Fruit fly (Drosophila melanogaster): ENCODE data around the gene Alg10.
A peak's percentile ranks its signal among the peaks of the same experiment; 100 is the strongest.

Alg10 gene

dm6 chr3L:11123598-11124284, 41.0 kb upstream of the Alg10 start (continued):
- TF ChIP-seq CG2120 (GFP tag; optimal IDR thresholded peaks at IDR 0.05) (no peak), CG12744 (GFP tag; optimal IDR thresholded peaks at IDR 0.05) (no peak), CG6854 (GFP tag; optimal IDR thresholded peaks at IDR 0.05) (no peak), sqz (GFP tag; optimal IDR thresholded peaks at IDR 0.05) (no peak), pum (GFP tag; optimal IDR thresholded peaks at IDR 0.05) (no peak), unc-4 (GFP tag; IDR thresholded peaks at IDR 0.05; ENCODE audit: partially characterized antibody) (no peak), Oli (tag; optimal IDR thresholded peaks at IDR 0.05) (no peak), CG17385 (GFP tag; optimal IDR thresholded peaks at IDR 0.05) (no peak), yki (optimal IDR thresholded peaks at IDR 0.05) (peak; percentile 72), CG1529 (GFP tag; optimal IDR thresholded peaks at IDR 0.05) (no peak), Ets97D (GFP tag; optimal IDR thresholded peaks at IDR 0.05) (no peak), ind (GFP tag; optimal IDR thresholded peaks at IDR 0.05) (no peak), CG2116 (GFP tag; optimal IDR thresholded peaks at IDR 0.05) (no peak), Optix (GFP tag; IDR thresholded peaks at IDR 0.05) (no peak), tx (GFP tag; optimal IDR thresholded peaks at IDR 0.05) (no peak), CG8290 (GFP tag; optimal IDR thresholded peaks at IDR 0.05) (no peak), CG8290 (tag; optimal IDR thresholded peaks at IDR 0.05) (no peak), Hr39 (optimal IDR thresholded peaks at IDR 0.05) (no peak), CG4404 (GFP tag; IDR thresholded peaks at IDR 0.05) (no peak), CG10959 (GFP tag; IDR thresholded peaks at IDR 0.05) (no peak), CG18476 (GFP tag; optimal IDR thresholded peaks at IDR 0.05) (no peak), CG10431 (GFP tag; optimal IDR thresholded peaks at IDR 0.05) (peak; percentile 49), Abd-B (GFP tag; optimal IDR thresholded peaks at IDR 0.05) (no peak), sd (tag; optimal IDR thresholded peaks at IDR 0.05) (peak; percentile 25), CG17186 (GFP tag; optimal IDR thresholded peaks at IDR 0.05) (no peak), trh (GFP tag; optimal IDR thresholded peaks at IDR 0.05) (no peak), CG17802 (tag; optimal IDR thresholded peaks at IDR 0.05) (no peak), CG11456 (GFP tag; IDR thresholded peaks at IDR 0.05) (no peak), dan (GFP tag; IDR thresholded peaks at IDR 0.05) (no peak), onecut (GFP tag; IDR thresholded peaks at IDR 0.05) (peak; percentile 92), CG1024 (GFP tag; IDR thresholded peaks at IDR 0.05) (no peak), CG13424 (tag; optimal IDR thresholded peaks at IDR 0.05) (no peak), zfh2 (GFP tag; optimal IDR thresholded peaks at IDR 0.05) (no peak), gcm2 (GFP tag; optimal IDR thresholded peaks at IDR 0.05) (no peak), CG6654 (GFP tag; optimal IDR thresholded peaks at IDR 0.05) (peak; percentile 96), Hr3 (GFP tag; optimal IDR thresholded peaks at IDR 0.05) (no peak), eve (GFP tag; optimal IDR thresholded peaks at IDR 0.05) (no peak), nom (GFP tag; optimal IDR thresholded peaks at IDR 0.05) (peak; percentile 41), CG7372 (GFP tag; IDR thresholded peaks at IDR 0.05) (no peak), H15 (GFP tag; IDR thresholded peaks at IDR 0.05) (no peak), bsh (GFP tag; optimal IDR thresholded peaks at IDR 0.05) (no peak), Side (GFP tag; optimal IDR thresholded peaks at IDR 0.05) (no peak), Trl (optimal IDR thresholded peaks at IDR 0.05) (peak; percentile 71 to 88), Trl (GFP tag; optimal IDR thresholded peaks at IDR 0.05) (no peak), az2 (GFP tag; optimal IDR thresholded peaks at IDR 0.05) (no peak), Sox100B (GFP tag; optimal IDR thresholded peaks at IDR 0.05) (no peak), CG17829 (tag; optimal IDR thresholded peaks at IDR 0.05) (no peak), CG9727 (GFP tag; optimal IDR thresholded peaks at IDR 0.05) (no peak), Oaz (GFP tag; IDR thresholded peaks at IDR 0.05) (no peak), seq (GFP tag; IDR thresholded peaks at IDR 0.05) (no peak), Gug (GFP tag; IDR thresholded peaks at IDR 0.05) (no peak), BtbVII (GFP tag; optimal IDR thresholded peaks at IDR 0.05) (peak; percentile 2), Eip74EF (GFP tag; optimal IDR thresholded peaks at IDR 0.05) (no peak)

Data from whole organism, embryonic.